Fruit fly (Drosophila melanogaster): ENCODE data around the gene Cpr65Ec.

The Cpr65Ec gene

dm6 chr3L:7094548-7095072, 1.6 kb downstream of the Cpr65Ec start, which contains the start of gene form3 (continued):
- TF ChIP-seq vvl (GFP tag; IDR thresholded peaks at IDR 0.05) (peak; percentile 47), CG11560 (tag; IDR thresholded peaks at IDR 0.05) (no peak), Rfx (GFP tag; IDR thresholded peaks at IDR 0.05) (peak; percentile 46; the same call in 1 of the 2 replicates), CG6765 (GFP tag; optimal IDR thresholded peaks at IDR 0.05) (no peak), CG15514 (GFP tag; optimal IDR thresholded peaks at IDR 0.05) (peak; percentile 98), CG6791 (GFP tag; IDR thresholded peaks at IDR 0.05; ENCODE audit: partially characterized antibody) (0 out of 3 replicates have a peak, but pooled peaks have one; percentile 38), sr (GFP tag; IDR thresholded peaks at IDR 0.05) (peak; percentile 28; the same call in 1 of the 3 replicates), Abd-B (GFP tag; optimal IDR thresholded peaks at IDR 0.05) (no peak), zfh1 (GFP tag; IDR thresholded peaks at IDR 0.05) (0 out of 3 replicates have a peak, but pooled peaks have one; percentile 8), sob (GFP tag; IDR thresholded peaks at IDR 0.05) (peak; percentile 24; the same call in 1 of the 2 replicates), Bgb (GFP tag; IDR thresholded peaks at IDR 0.05; ENCODE audit: partially characterized antibody) (0 out of 2 replicates have a peak, but pooled peaks have one; percentile 42), dysf (GFP tag; IDR thresholded peaks at IDR 0.05) (0 out of 3 replicates have a peak, but pooled peaks have one; percentile 33), Med (GFP tag) (peak; percentile 70), chm (GFP tag; IDR thresholded peaks at IDR 0.05) (peak; percentile 50; the same call in 1 of the 2 replicates), chinmo (GFP tag; IDR thresholded peaks at IDR 0.05; ENCODE audit: partially characterized antibody) (peak; percentile 39; the same call in 1 of the 4 replicates), sug (tag; optimal IDR thresholded peaks at IDR 0.05) (peak; percentile 2), ranshi (GFP tag; IDR thresholded peaks at IDR 0.05) (peak; percentile 21; the same call in 1 of the 2 replicates)

DNA sequence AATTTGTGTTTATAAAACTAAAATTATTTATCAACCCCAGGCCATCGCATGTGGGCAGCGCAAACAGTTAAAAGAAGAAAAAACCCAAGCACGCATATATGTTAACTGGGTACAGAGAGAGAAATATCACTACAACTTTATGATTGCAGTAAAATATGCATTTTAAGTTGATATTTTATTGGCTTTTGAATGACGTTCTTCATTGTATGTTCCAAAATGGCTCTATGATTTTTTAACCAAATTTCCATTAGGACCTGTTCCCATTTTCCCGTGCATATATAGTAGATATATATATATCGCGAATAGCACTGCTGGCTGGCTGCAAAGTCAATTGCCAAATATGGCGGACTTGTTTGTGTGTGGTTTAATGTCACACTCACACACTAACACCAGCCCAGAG, 3.5 kb downstream of the Cpr65Ec start:
- TF ChIP-seq Med (GFP tag) (peak; percentile 15), ato (GFP tag; IDR thresholded peaks at IDR 0.05; ENCODE audit: partially characterized antibody) (no peak), unpg (GFP tag; optimal IDR thresholded peaks at IDR 0.05) (no peak), Ets65A (GFP tag) (peak; percentile 1), CG15601 (tag; optimal IDR thresholded peaks at IDR 0.05) (no peak), Lim3 (GFP tag; IDR thresholded peaks at IDR 0.05) (no peak), onecut (GFP tag; IDR thresholded peaks at IDR 0.05) (no peak), CG11504 (tag; optimal IDR thresholded peaks at IDR 0.05) (peak; percentile 9), E2f2 (GFP tag; IDR thresholded peaks at IDR 0.05) (no peak), Chrac-16 (GFP tag; optimal IDR thresholded peaks at IDR 0.05) (no peak), da (GFP tag; optimal IDR thresholded peaks at IDR 0.05) (no peak), chif (GFP tag; optimal IDR thresholded peaks at IDR 0.05) (no peak), Bteb2 (GFP tag; optimal IDR thresholded peaks at IDR 0.05) (no peak), Spps (tag; optimal IDR thresholded peaks at IDR 0.05) (no peak), CG6813 (GFP tag; optimal IDR thresholded peaks at IDR 0.05) (no peak), mam (GFP tag; optimal IDR thresholded peaks at IDR 0.05) (peak; percentile 8), slbo (GFP tag; IDR thresholded peaks at IDR 0.05) (0 out of 2 replicates have a peak, but pooled peaks have one; percentile 11), Lhr (GFP tag; optimal IDR thresholded peaks at IDR 0.05) (no peak), gem (tag; optimal IDR thresholded peaks at IDR 0.05) (peak; percentile 4), Lpt (GFP tag; optimal IDR thresholded peaks at IDR 0.05) (no peak), GATAe (GFP tag; conservative IDR thresholded peaks at IDR 0.05) (no peak), ken (GFP tag; IDR thresholded peaks at IDR 0.05) (no peak), BEAF-32 (GFP tag; optimal IDR thresholded peaks at IDR 0.05) (no peak), tll (GFP tag; optimal IDR thresholded peaks at IDR 0.05) (no peak), Drgx (GFP tag; IDR thresholded peaks at IDR 0.05) (peak; percentile 73), gro (GFP tag; optimal IDR thresholded peaks at IDR 0.05) (no peak), CG6791 (GFP tag; IDR thresholded peaks at IDR 0.05; ENCODE audit: partially characterized antibody) (no peak), CG8388 (GFP tag; optimal IDR thresholded peaks at IDR 0.05) (no peak), Antp (GFP tag; optimal IDR thresholded peaks at IDR 0.05) (no peak), sens (GFP tag) (peak; percentile 81), CG7963 (GFP tag; IDR thresholded peaks at IDR 0.05; ENCODE audit: partially characterized antibody) (no peak), CG8089 (GFP tag; optimal IDR thresholded peaks at IDR 0.05) (no peak), HLH3B (GFP tag; IDR thresholded peaks at IDR 0.05) (no peak), knrl (GFP tag; IDR thresholded peaks at IDR 0.05; ENCODE audit: partially characterized antibody) (no peak)

Measured in whole organism, embryonic.